Worm (Caenorhabditis elegans) whole organism, L3 larva: ENCODE results near the gene psf-1.

Experiments
- ceh-16 ChIP-seq: sonication (generic microtip); optimal IDR thresholded peaks from 2 replicates; lab custom pipeline; 2017; ENCODE audit warnings: missing biosample characterization, missing genetic modification characterization
- ceh-28 ChIP-seq: fragments of 150-350 bp; optimal IDR thresholded peaks from 2 replicates; lab custom pipeline; 2014; ENCODE audit warnings: missing biosample characterization, missing genetic modification reagents, missing genetic modification characterization
- ceh-9 ChIP-seq: sonication (generic microtip); optimal IDR thresholded peaks from 2 replicates; lab custom pipeline; 2018; ENCODE audit warnings: missing biosample characterization, missing genetic modification characterization
- egl-27 ChIP-seq: sonication (generic microtip); optimal IDR thresholded peaks from 4 replicates; lab custom pipeline; 2017; ENCODE audit warnings: missing biosample characterization, missing genetic modification reagents, missing genetic modification characterization
- egl-5 ChIP-seq: fragments of 150-350 bp; optimal IDR thresholded peaks from 2 replicates; lab custom pipeline; 2017; ENCODE audit warnings: missing biosample characterization, missing genetic modification reagents, missing genetic modification characterization, inconsistent platforms
- elt-2 ChIP-seq: sonication (generic microtip); optimal IDR thresholded peaks from 2 replicates; lab custom pipeline; 2016; ENCODE audit warnings: missing genetic modification reagents, mild to moderate bottlenecking, missing genetic modification characterization, missing compliant biosample characterization
- elt-3 ChIP-seq, 3 experiments: fragments of 150-350 bp in 1 of 3; sonication (generic microtip) in 2 of 3; optimal IDR thresholded peaks; 2 replicates in 2 of 3; 4 replicates in 1 of 3; lab custom pipeline; 2014 to 2017; ENCODE audit warnings: missing biosample characterization in 3 of 3, missing genetic modification characterization in 3 of 3
- fkh-10 ChIP-seq: sonication (generic microtip); optimal IDR thresholded peaks from 2 replicates; lab custom pipeline; 2017; ENCODE audit warnings: missing biosample characterization, missing genetic modification reagents, missing genetic modification characterization
- fos-1 ChIP-seq: fragments of 150-350 bp; optimal IDR thresholded peaks from 2 replicates; lab custom pipeline; 2014; ENCODE audit warnings: missing biosample characterization, missing genetic modification characterization
- hmg-11 ChIP-seq: sonication (generic microtip); optimal IDR thresholded peaks from 2 replicates; lab custom pipeline; 2016; ENCODE audit warnings: missing genetic modification characterization, missing compliant biosample characterization
- mml-1 ChIP-seq: fragments of 150-350 bp; sonication (generic microtip); optimal IDR thresholded peaks from 3 replicates; lab custom pipeline; 2014; ENCODE audit warnings: missing biosample characterization, missing genetic modification characterization
- nfya-1 ChIP-seq: sonication (generic microtip); optimal IDR thresholded peaks from 2 replicates; lab custom pipeline; 2017; ENCODE audit warnings: missing genetic modification characterization, mild to moderate bottlenecking, missing compliant biosample characterization, antibody characterized with exemption, moderate library complexity; ENCODE audit not compliant: insufficient read depth
- nhr-11 ChIP-seq: fragments of 150-350 bp; optimal IDR thresholded peaks from 2 replicates; lab custom pipeline; 2014; ENCODE audit warnings: missing biosample characterization, missing genetic modification characterization
- nhr-12 ChIP-seq: fragments of 150-350 bp; optimal IDR thresholded peaks from 2 replicates; lab custom pipeline; 2014; ENCODE audit warnings: missing biosample characterization, missing genetic modification characterization
- nhr-237 ChIP-seq: fragments of 150-350 bp; optimal IDR thresholded peaks from 2 replicates; lab custom pipeline; 2014; ENCODE audit warnings: missing biosample characterization, missing genetic modification characterization
- nhr-28 ChIP-seq: fragments of 150-350 bp; optimal IDR thresholded peaks from 2 replicates; lab custom pipeline; 2014; ENCODE audit warnings: missing biosample characterization, missing genetic modification characterization
- nhr-43 ChIP-seq: sonication (generic microtip); optimal IDR thresholded peaks from 2 replicates; lab custom pipeline; 2016; ENCODE audit warnings: mild to moderate bottlenecking, missing genetic modification characterization, missing compliant biosample characterization; ENCODE audit not compliant: poor library complexity, severe bottlenecking
- nhr-76 ChIP-seq: fragments of 150-350 bp; sonication (generic microtip); optimal IDR thresholded peaks from 5 replicates; lab custom pipeline; 2014; ENCODE audit warnings: missing biosample characterization, missing genetic modification characterization
- pha-4 ChIP-seq: fragments of 150-350 bp; optimal IDR thresholded peaks from 2 replicates; lab custom pipeline; 2014; ENCODE audit warnings: missing biosample characterization, missing genetic modification reagents, missing genetic modification characterization
- pqm-1 ChIP-seq: fragments of 150-350 bp; optimal IDR thresholded peaks from 2 replicates; lab custom pipeline; 2017; ENCODE audit warnings: missing biosample characterization, missing genetic modification characterization, inconsistent platforms
- unc-62 ChIP-seq: fragments of 150-350 bp; sonication (generic microtip); optimal IDR thresholded peaks from 4 replicates; lab custom pipeline; 2014; ENCODE audit warnings: missing biosample characterization, missing genetic modification reagents, missing genetic modification characterization
- zag-1 ChIP-seq: fragments of 150-350 bp; optimal IDR thresholded peaks from 2 replicates; lab custom pipeline; 2014; ENCODE audit warnings: missing biosample characterization, missing genetic modification characterization
- ztf-11 ChIP-seq: fragments of 150-350 bp; optimal IDR thresholded peaks from 2 replicates; lab custom pipeline; 2014; ENCODE audit warnings: missing biosample characterization, missing genetic modification characterization

Gene psf-1

DNA sequence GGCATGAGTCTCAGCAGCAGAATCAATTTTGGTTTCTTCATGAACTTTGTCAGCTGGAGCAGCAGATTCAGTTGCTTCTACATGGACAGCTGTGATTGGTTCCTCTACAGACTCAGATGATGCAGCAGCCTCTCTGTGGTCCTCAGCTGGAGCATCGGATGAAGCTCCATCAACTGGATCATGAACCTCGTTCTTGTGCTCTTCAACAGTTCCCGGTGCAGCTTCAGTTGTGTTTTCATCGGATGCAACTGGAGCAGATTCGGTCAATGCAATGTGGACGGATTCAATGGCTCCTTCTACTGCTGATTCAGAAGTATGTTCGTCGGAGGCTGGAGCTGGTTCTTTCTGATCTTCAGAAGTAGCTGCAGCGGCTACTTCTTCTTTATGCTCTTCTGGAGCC, 45.9 kb downstream of the psf-1 start:
- TF ChIP-seq fkh-10 (GFP tag; lab: Kevin White, UChicago) = no peak
- no peak for TF ChIP-seq ceh-28
- no peak for TF ChIP-seq ceh-16
- TF ChIP-seq hmg-11 (tag; lab: Kevin White, UChicago) = no peak
- no peak for TF ChIP-seq fos-1 (tag; lab: Kevin White, UChicago)
- TF ChIP-seq elt-2 (tag; lab: Kevin White, UChicago) = no peak
- TF ChIP-seq unc-62 = no peak
- no peak for TF ChIP-seq nhr-43 (tag; lab: Kevin White, UChicago)
- no peak for TF ChIP-seq elt-3 (tag; optimal IDR thresholded peaks at IDR 0.05; lab: Kevin White, UChicago)
- no peak for TF ChIP-seq nhr-12 (tag; lab: Kevin White, UChicago)
- TF ChIP-seq ceh-9 (tag; lab: Kevin White, UChicago) = no peak

DNA sequence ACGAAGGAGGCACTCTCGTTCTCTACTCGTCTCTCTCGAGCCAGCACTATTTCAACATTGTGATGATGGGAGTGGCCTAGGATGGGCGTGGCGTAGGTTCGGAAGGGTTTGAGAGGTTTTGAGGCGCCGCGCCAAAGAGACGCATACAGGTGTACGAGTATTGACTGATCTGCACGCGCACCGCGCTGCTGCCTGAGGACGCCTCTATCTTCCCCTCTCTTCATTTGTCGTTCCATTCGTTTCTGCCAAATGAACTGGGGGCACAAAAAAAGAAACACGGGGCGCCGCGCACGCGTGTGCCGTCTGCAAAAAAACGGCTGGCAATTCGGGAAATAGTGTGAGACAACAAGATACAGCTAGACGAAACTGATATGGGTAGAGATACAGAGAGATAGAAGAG, 47.5 kb downstream of the psf-1 start, which contains the start of gene lec-2:
TSS of gene lec-2 (minus strand) at position 171 of the 400 bp plus-strand sequence.
- TF ChIP-seq fkh-10 (GFP tag; lab: Kevin White, UChicago) (no peak), nhr-76 (tag; lab: Kevin White, UChicago) (no peak), nhr-11 (tag; lab: Kevin White, UChicago) (no peak), nfya-1 (tag; lab: Kevin White, UChicago) (peak; percentile 36), pha-4 (tag; lab: Kevin White, UChicago) (peak; percentile 54), nhr-237 (no peak), nhr-43 (tag; lab: Kevin White, UChicago) (no peak), mml-1 (tag; lab: Kevin White, UChicago) (no peak), ztf-11 (tag; lab: Kevin White, UChicago) (no peak), nhr-28 (no peak), egl-27 (tag; lab: Kevin White, UChicago) (no peak)

DNA sequence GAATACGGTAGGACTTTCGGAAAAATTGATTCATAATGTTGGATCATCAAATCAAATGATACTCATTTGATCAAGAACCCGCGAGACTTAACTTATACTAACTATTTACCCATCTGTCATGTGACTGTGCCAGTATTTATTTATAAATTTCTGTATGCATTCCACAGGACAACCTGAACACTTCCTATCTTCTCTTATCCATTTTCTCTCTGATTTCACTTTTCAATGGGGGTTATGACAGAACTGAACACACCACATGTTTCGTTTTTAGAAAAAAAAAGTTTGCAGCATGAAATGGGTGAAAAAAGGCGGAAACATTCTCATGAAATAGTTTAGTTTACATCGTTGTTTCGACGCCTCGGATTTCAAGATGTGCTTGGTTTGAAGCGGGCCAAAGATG, 49.1 kb downstream of the psf-1 start:
- TF ChIP-seq fkh-10 (GFP tag; lab: Kevin White, UChicago) = no peak
- TF ChIP-seq zag-1 = no peak
- no peak for TF ChIP-seq egl-5 (tag; lab: Kevin White, UChicago)
- no peak for TF ChIP-seq pqm-1 (tag; lab: Kevin White, UChicago)
- no peak for TF ChIP-seq ceh-28
